Fruit fly (Drosophila melanogaster): ENCODE measurements around the gene Ude.

Gene Ude

dm6 chr3R:24787042-24787565, 12.4 kb downstream of the Ude start, which contains the start of gene CG5805 (continued):
- TF ChIP-seq Gsc (GFP tag; IDR thresholded peaks at IDR 0.05) (no peak), CG9727 (GFP tag; optimal IDR thresholded peaks at IDR 0.05) (peak; percentile 90), CrebB (tag; optimal IDR thresholded peaks at IDR 0.05) (peak; percentile 77), CG10654 (GFP tag; optimal IDR thresholded peaks at IDR 0.05) (peak; percentile 76), dimm (GFP tag; IDR thresholded peaks at IDR 0.05) (peak; percentile 59), Doc3 (GFP tag; IDR thresholded peaks at IDR 0.05; ENCODE audit: partially characterized antibody) (no peak), Ada2b (GFP tag; IDR thresholded peaks at IDR 0.05) (peak; percentile 66; the same call in 1 of the 2 replicates), odd (GFP tag; optimal IDR thresholded peaks at IDR 0.05) (peak; percentile 84), trh (GFP tag; optimal IDR thresholded peaks at IDR 0.05) (peak; percentile 83), gce (GFP tag; IDR thresholded peaks at IDR 0.05) (peak; percentile 71; the same call in 1 of the 3 replicates), kah (GFP tag; optimal IDR thresholded peaks at IDR 0.05) (peak; percentile 82), CG10321 (GFP tag; IDR thresholded peaks at IDR 0.05) (peak; percentile 71), cas (GFP tag; IDR thresholded peaks at IDR 0.05) (peak; percentile 56; the same call in 1 of the 2 replicates), CG17802 (tag; optimal IDR thresholded peaks at IDR 0.05) (peak; percentile 82), Jarid2 (GFP tag; optimal IDR thresholded peaks at IDR 0.05) (peak; percentile 74), Mad (GFP tag; optimal IDR thresholded peaks at IDR 0.05) (peak; percentile 78), row (GFP tag; IDR thresholded peaks at IDR 0.05) (peak; percentile 63), en (GFP tag; optimal IDR thresholded peaks at IDR 0.05) (peak; percentile 51), prd (optimal IDR thresholded peaks at IDR 0.05) (no peak), prd (GFP tag; IDR thresholded peaks at IDR 0.05) (peak; percentile 65; the same call in 2 of the 3 replicates), CG11247 (GFP tag; IDR thresholded peaks at IDR 0.05) (peak; percentile 79), CG4424 (GFP tag; optimal IDR thresholded peaks at IDR 0.05) (peak; percentile 85), zen2 (GFP tag; IDR thresholded peaks at IDR 0.05; ENCODE audit: partially characterized antibody) (no peak), dan (GFP tag; IDR thresholded peaks at IDR 0.05) (no peak), Scr (GFP tag; IDR thresholded peaks at IDR 0.05; ENCODE audit: partially characterized antibody) (peak; percentile 21; the same call in 1 of the 2 replicates), Ssrp (tag; optimal IDR thresholded peaks at IDR 0.05) (peak; percentile 58), C15 (GFP tag; IDR thresholded peaks at IDR 0.05) (peak; percentile 78; the same call in 2 of the 3 replicates), CG14050 (GFP tag; IDR thresholded peaks at IDR 0.05) (peak; percentile 80), CG2889 (GFP tag; IDR thresholded peaks at IDR 0.05) (peak; percentile 67), CG34422 (GFP tag; IDR thresholded peaks at IDR 0.05) (peak; percentile 78; the same call in 2 of the 3 replicates), H15 (GFP tag; IDR thresholded peaks at IDR 0.05) (peak; percentile 86), Xrp1 (GFP tag; IDR thresholded peaks at IDR 0.05) (no peak), Dbx (GFP tag; IDR thresholded peaks at IDR 0.05) (peak; percentile 89), ham (GFP tag; IDR thresholded peaks at IDR 0.05) (peak; percentile 52; the same call in 1 of the 2 replicates), eyg (GFP tag; optimal IDR thresholded peaks at IDR 0.05) (peak; percentile 72), oc (tag; optimal IDR thresholded peaks at IDR 0.05) (peak; percentile 20), CG14667 (GFP tag; IDR thresholded peaks at IDR 0.05) (peak; percentile 40; the same call in 1 of the 2 replicates), CG42726 (GFP tag; IDR thresholded peaks at IDR 0.05; ENCODE audit: partially characterized antibody) (no peak), Fer1 (GFP tag; optimal IDR thresholded peaks at IDR 0.05) (peak; percentile 91), dysf (GFP tag; IDR thresholded peaks at IDR 0.05) (peak; percentile 86), dpn (GFP tag; optimal IDR thresholded peaks at IDR 0.05) (peak; percentile 65 to 87), onecut (GFP tag; IDR thresholded peaks at IDR 0.05) (peak; percentile 82), CG4854 (GFP tag; optimal IDR thresholded peaks at IDR 0.05) (peak; percentile 83), CG30431 (GFP tag; optimal IDR thresholded peaks at IDR 0.05) (peak; percentile 75), ato (GFP tag; IDR thresholded peaks at IDR 0.05; ENCODE audit: partially characterized antibody) (no peak), Fer2 (tag; optimal IDR thresholded peaks at IDR 0.05) (peak; percentile 80), CG8944 (GFP tag; optimal IDR thresholded peaks at IDR 0.05) (peak; percentile 43), pb (GFP tag; optimal IDR thresholded peaks at IDR 0.05) (peak; percentile 80), CG10274 (GFP tag; optimal IDR thresholded peaks at IDR 0.05) (peak; percentile 77), pho (GFP tag; optimal IDR thresholded peaks at IDR 0.05) (peak; percentile 76), crc (GFP tag; optimal IDR thresholded peaks at IDR 0.05) (peak; percentile 67)

Measured in whole organism, embryonic.